Worm (Caenorhabditis elegans) whole organism, young adult: Measurements from ENCODE around the gene cct-7.

Experiments
- B0019.2 ChIP-seq: fragments of 200-800 bp; sonication (Bioruptor generic); conservative IDR thresholded peaks from 2 replicates; pipeline ENCODE4 v1.3.6; 2022; ENCODE audit warnings: missing genetic modification reagents, missing genetic modification characterization, missing compliant biosample characterization
- B0336.3 ChIP-seq: fragments of 200-800 bp; sonication (Bioruptor generic); IDR thresholded peaks from 2 replicates; pipeline ENCODE4 v1.3.6; 2022; ENCODE audit warnings: missing genetic modification characterization, missing compliant biosample characterization
- C17E4.6 ChIP-seq: fragments of 200-800 bp; sonication (Bioruptor generic); IDR thresholded peaks from 2 replicates; pipeline ENCODE4 v1.3.6; 2022; ENCODE audit warnings: missing genetic modification reagents, missing genetic modification characterization, missing compliant biosample characterization
- D2030.7 ChIP-seq: fragments of 200-800 bp; sonication (Bioruptor generic); IDR thresholded peaks from 2 replicates; pipeline ENCODE4 v1.3.6; 2022; ENCODE audit warnings: missing genetic modification reagents, missing genetic modification characterization, missing compliant biosample characterization
- F22D6.2 ChIP-seq: sonication (generic microtip); optimal IDR thresholded peaks from 2 replicates; lab custom pipeline; 2016; ENCODE audit warnings: mild to moderate bottlenecking, missing genetic modification characterization, missing compliant biosample characterization
- F33H1.4 ChIP-seq: fragments of 200-800 bp; sonication (Bioruptor generic); IDR thresholded peaks from 2 replicates; pipeline ENCODE4 v1.3.6; 2022; ENCODE audit warnings: missing genetic modification reagents, missing genetic modification characterization, missing compliant biosample characterization
- F55B11.4 ChIP-seq: sonication (generic microtip); optimal IDR thresholded peaks from 2 replicates; lab custom pipeline; 2016; ENCODE audit warnings: missing compliant biosample characterization, missing genetic modification characterization, borderline replicate concordance; ENCODE audit not compliant: insufficient read depth
- F57C9.4 ChIP-seq: sonication (generic microtip); optimal IDR thresholded peaks from 2 replicates; lab custom pipeline; 2017; ENCODE audit warnings: mild to moderate bottlenecking, missing genetic modification characterization, missing compliant biosample characterization
- K11D2.4 ChIP-seq: fragments of 200-800 bp; sonication (Bioruptor generic); IDR thresholded peaks from 2 replicates; pipeline ENCODE4 v1.3.6; 2022; ENCODE audit warnings: missing genetic modification reagents, missing genetic modification characterization, missing compliant biosample characterization
- T07F8.4 ChIP-seq: sonication (generic microtip); optimal IDR thresholded peaks from 2 replicates; lab custom pipeline; 2016; ENCODE audit warnings: mild to moderate bottlenecking, missing genetic modification characterization, moderate library complexity, missing compliant biosample characterization
- Y79H2A.3 ChIP-seq: fragments of 200-800 bp; sonication (Bioruptor generic); conservative IDR thresholded peaks from 2 replicates; pipeline ENCODE4 v1.3.6; 2022; ENCODE audit warnings: missing genetic modification reagents, missing genetic modification characterization, missing compliant biosample characterization
- Y95B8A.8 ChIP-seq: fragments of 200-800 bp; sonication (Bioruptor generic); IDR thresholded peaks from 2 replicates; pipeline ENCODE4 v1.3.6; 2022; ENCODE audit warnings: missing genetic modification reagents, missing genetic modification characterization, missing compliant biosample characterization
- ZK185.1 ChIP-seq: sonication (generic microtip); optimal IDR thresholded peaks from 2 replicates; lab custom pipeline; 2016; ENCODE audit warnings: mild to moderate bottlenecking, missing genetic modification characterization, missing compliant biosample characterization; ENCODE audit not compliant: poor library complexity, severe bottlenecking
- akir-1 ChIP-seq: fragments of 200-800 bp; sonication (Bioruptor generic); optimal IDR thresholded peaks from 2 replicates; lab custom pipeline; 2018; ENCODE audit warnings: mild to moderate bottlenecking, missing genetic modification characterization, moderate library complexity, missing compliant biosample characterization
- atf-7 ChIP-seq: sonication (generic microtip); optimal IDR thresholded peaks from 2 replicates; lab custom pipeline; 2017; ENCODE audit warnings: mild to moderate bottlenecking, missing genetic modification characterization, missing compliant biosample characterization
- attf-5 ChIP-seq: fragments of 200-800 bp; sonication (Bioruptor generic); optimal IDR thresholded peaks from 2 replicates; lab custom pipeline; 2018; ENCODE audit warnings: mild to moderate bottlenecking, missing genetic modification characterization, missing compliant biosample characterization
- ccch-3 ChIP-seq: fragments of 200-800 bp; sonication (Bioruptor generic); optimal IDR thresholded peaks from 2 replicates; lab custom pipeline; 2018; ENCODE audit warnings: mild to moderate bottlenecking, missing genetic modification characterization, missing compliant biosample characterization
- ceh-40 ChIP-seq: fragments of 200-800 bp; sonication (Bioruptor generic); IDR thresholded peaks from 2 replicates; pipeline ENCODE4 v1.3.6; 2022; ENCODE audit warnings: missing genetic modification characterization, missing compliant biosample characterization
- ceh-79 ChIP-seq: sonication (generic microtip); optimal IDR thresholded peaks from 2 replicates; lab custom pipeline; 2017; ENCODE audit warnings: mild to moderate bottlenecking, missing genetic modification characterization, missing compliant biosample characterization
- dpff-1 ChIP-seq: sonication (generic microtip); optimal IDR thresholded peaks from 2 replicates; lab custom pipeline; 2017; ENCODE audit warnings: mild to moderate bottlenecking, missing genetic modification characterization, missing compliant biosample characterization
- hlh-26 ChIP-seq: fragments of 200-800 bp; sonication (Bioruptor generic); conservative IDR thresholded peaks from 2 replicates; pipeline ENCODE4 v1.3.6; 2022; ENCODE audit warnings: missing genetic modification reagents, missing genetic modification characterization, missing compliant biosample characterization
- hmg-20 ChIP-seq: fragments of 200-800 bp; sonication (Bioruptor generic); IDR thresholded peaks from 2 replicates; pipeline ENCODE4 v1.3.6; 2022; ENCODE audit warnings: missing genetic modification reagents, missing genetic modification characterization, missing compliant biosample characterization
- hsf-1 ChIP-seq: fragments of 200-800 bp; sonication (Bioruptor generic); IDR thresholded peaks from 2 replicates; pipeline ENCODE4 v1.3.6; 2022; ENCODE audit warnings: missing genetic modification reagents, missing genetic modification characterization, missing compliant biosample characterization
- lin-40 ChIP-seq: sonication (generic microtip); optimal IDR thresholded peaks from 2 replicates; lab custom pipeline; 2016; ENCODE audit warnings: missing genetic modification characterization, mild to moderate bottlenecking, missing compliant biosample characterization, missing genotype, missing genetic modification reagents
- lin-54 ChIP-seq: fragments of 200-800 bp; sonication (Bioruptor generic); optimal IDR thresholded peaks from 2 replicates; lab custom pipeline; 2018; ENCODE audit warnings: mild to moderate bottlenecking, missing genetic modification characterization, missing compliant biosample characterization
- lsl-1 ChIP-seq: fragments of 200-800 bp; sonication (Bioruptor generic); optimal IDR thresholded peaks from 2 replicates; lab custom pipeline; 2018; ENCODE audit warnings: mild to moderate bottlenecking, missing genetic modification characterization, moderate library complexity, missing compliant biosample characterization
- madf-10 ChIP-seq: sonication (generic microtip); optimal IDR thresholded peaks from 2 replicates; lab custom pipeline; 2016; ENCODE audit warnings: mild to moderate bottlenecking, missing genetic modification characterization, missing compliant biosample characterization
- madf-3 ChIP-seq: fragments of 200-800 bp; sonication (Bioruptor generic); IDR thresholded peaks from 2 replicates; pipeline ENCODE4 v1.3.6; 2022; ENCODE audit warnings: missing genetic modification reagents, missing genetic modification characterization, missing compliant biosample characterization
- mcd-1 ChIP-seq: fragments of 200-800 bp; sonication (Bioruptor generic); IDR thresholded peaks from 2 replicates; pipeline ENCODE4 v1.3.6; 2022; ENCODE audit warnings: missing genetic modification reagents, missing genetic modification characterization, missing compliant biosample characterization
- mel-28 ChIP-seq: sonication (generic microtip); optimal IDR thresholded peaks from 2 replicates; lab custom pipeline; 2016; ENCODE audit warnings: borderline replicate concordance, mild to moderate bottlenecking, missing genetic modification characterization, missing compliant biosample characterization
- nfya-2 ChIP-seq: fragments of 200-800 bp; sonication (Bioruptor generic); IDR thresholded peaks from 2 replicates; pipeline ENCODE4 v1.3.6; 2022; ENCODE audit warnings: missing genetic modification reagents, missing genetic modification characterization, missing compliant biosample characterization
- nhr-120 ChIP-seq: fragments of 200-800 bp; sonication (Bioruptor generic); IDR thresholded peaks from 2 replicates; pipeline ENCODE4 v1.3.6; 2022; ENCODE audit warnings: missing genetic modification characterization, missing compliant biosample characterization
- nhr-27 ChIP-seq: fragments of 200-800 bp; sonication (Bioruptor generic); optimal IDR thresholded peaks from 2 replicates; lab custom pipeline; 2018; ENCODE audit warnings: mild to moderate bottlenecking, missing genetic modification characterization, moderate library complexity, missing compliant biosample characterization
- pbrm-1 ChIP-seq: fragments of 200-800 bp; sonication (Bioruptor generic); IDR thresholded peaks from 2 replicates; pipeline ENCODE4 v1.3.6; 2022; ENCODE audit warnings: missing genetic modification reagents, missing genetic modification characterization, missing compliant biosample characterization
- snpc-1.1 ChIP-seq: sonication (generic microtip); optimal IDR thresholded peaks from 2 replicates; lab custom pipeline; 2017; ENCODE audit warnings: missing genetic modification characterization, mild to moderate bottlenecking, missing compliant biosample characterization, antibody characterized with exemption, moderate library complexity, missing genotype, missing genetic modification reagents; ENCODE audit not compliant: insufficient read depth
- somi-1 ChIP-seq: fragments of 200-800 bp; sonication (Bioruptor generic); optimal IDR thresholded peaks from 2 replicates; lab custom pipeline; 2018; ENCODE audit warnings: mild to moderate bottlenecking, missing genetic modification characterization, missing compliant biosample characterization
- tbp1 ChIP-seq: fragments of 200-800 bp; sonication (Bioruptor generic); optimal IDR thresholded peaks from 2 replicates; lab custom pipeline; 2018; ENCODE audit warnings: mild to moderate bottlenecking, missing genetic modification characterization, missing compliant biosample characterization
- xnd-1 ChIP-seq: sonication (generic microtip); optimal IDR thresholded peaks from 2 replicates; lab custom pipeline; 2016; ENCODE audit warnings: missing genotype, missing genetic modification reagents, missing genetic modification characterization, missing compliant biosample characterization
- zim-3 ChIP-seq: sonication (generic microtip); optimal IDR thresholded peaks from 2 replicates; lab custom pipeline; 2017; ENCODE audit warnings: mild to moderate bottlenecking, missing genetic modification characterization, moderate library complexity, missing compliant biosample characterization
- ztf-22 ChIP-seq: fragments of 200-800 bp; sonication (Bioruptor generic); optimal IDR thresholded peaks from 2 replicates; lab custom pipeline; 2018; ENCODE audit warnings: mild to moderate bottlenecking, missing genetic modification characterization, moderate library complexity, missing compliant biosample characterization
- ztf-3 ChIP-seq: fragments of 200-800 bp; sonication (Bioruptor generic); optimal IDR thresholded peaks from 2 replicates; lab custom pipeline; 2018; ENCODE audit warnings: mild to moderate bottlenecking, missing genetic modification characterization, missing compliant biosample characterization

Gene cct-7

DNA sequence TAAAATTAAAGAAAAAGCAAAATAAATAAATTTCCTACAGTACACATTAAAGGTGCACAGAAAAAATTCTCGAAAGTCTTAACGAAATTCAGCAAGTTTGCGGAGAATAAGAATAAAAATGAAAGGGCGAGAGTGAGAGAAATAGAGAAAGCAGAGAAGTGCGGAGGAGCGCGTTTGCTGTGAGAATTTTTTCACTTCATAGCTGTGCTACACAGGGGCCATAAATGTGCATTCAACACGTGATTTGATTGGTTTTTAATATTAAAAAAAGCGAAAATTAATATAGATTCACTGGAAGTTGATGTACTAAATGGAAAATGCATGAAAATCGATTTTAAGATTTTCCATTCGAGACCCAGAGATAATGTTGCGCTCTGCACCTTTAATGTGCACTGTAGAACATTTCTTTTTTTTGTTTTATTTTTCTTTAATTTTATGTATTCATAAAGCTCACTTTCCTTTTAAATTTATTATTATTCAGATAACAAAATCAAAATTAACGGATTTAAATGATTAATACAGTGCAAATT, 46.0 kb downstream of the cct-7 start, which contains the start of gene Y32G9A.2 (continued):
- TF ChIP-seq lin-40, result no peak
- TF ChIP-seq F33H1.4 (GFP tag; lab: Robert Waterston, UW), result peak; percentile 76
- no peak for TF ChIP-seq hsf-1
- TF ChIP-seq mcd-1 (GFP tag; lab: Robert Waterston, UW), result peak; percentile 94
- no peak for TF ChIP-seq zim-3
- no peak for TF ChIP-seq ztf-22 (GFP tag; lab: Kevin White, UChicago)
- TF ChIP-seq nhr-120, result no peak
- peak; percentile 84 for TF ChIP-seq lsl-1
- no peak for TF ChIP-seq B0019.2
- no peak for TF ChIP-seq pbrm-1
- TF ChIP-seq mel-28 (tag; lab: Kevin White, UChicago), result no peak
- no peak for TF ChIP-seq F57C9.4
- TF ChIP-seq akir-1, result no peak
- no peak for TF ChIP-seq Y95B8A.8 (GFP tag; lab: Robert Waterston, UW)
- TF ChIP-seq tbp1, result no peak
- peak; percentile 66 for TF ChIP-seq xnd-1 (tag; lab: Kevin White, UChicago)
- no peak for TF ChIP-seq T07F8.4 (tag; lab: Kevin White, UChicago)
- no peak for TF ChIP-seq dpff-1 (tag; lab: Kevin White, UChicago)
- no peak for TF ChIP-seq Y79H2A.3 (GFP tag; lab: Robert Waterston, UW)
- TF ChIP-seq snpc-1.1 (tag; lab: Kevin White, UChicago), result no peak
- TF ChIP-seq ztf-3 (GFP tag; lab: Kevin White, UChicago), result no peak
- TF ChIP-seq ceh-40 (GFP tag; lab: Robert Waterston, UW), result no peak
- no peak for TF ChIP-seq B0336.3 (GFP tag; lab: Robert Waterston, UW)
- TF ChIP-seq hlh-26 (GFP tag; lab: Robert Waterston, UW), result no peak

DNA sequence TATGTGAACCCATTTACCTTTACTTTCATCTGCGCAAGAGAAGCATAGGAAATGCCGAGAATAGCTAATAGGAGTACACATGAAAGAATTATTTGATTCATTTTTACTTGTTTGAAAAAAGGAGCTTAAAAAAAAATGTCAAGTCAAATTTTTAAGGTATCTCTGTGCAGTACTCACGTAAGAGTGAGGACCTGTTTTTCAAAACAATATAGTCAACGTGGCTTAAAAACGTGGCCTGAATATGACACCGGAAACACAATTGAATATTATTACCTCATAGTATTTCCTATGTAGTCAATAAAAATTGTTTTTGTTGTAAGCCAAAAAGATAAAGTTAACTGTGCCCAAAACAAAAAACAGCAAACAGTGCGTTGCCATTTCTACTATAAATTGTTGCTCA, 48.1 kb downstream of the cct-7 start, which contains the start of gene Y32G9A.12:
Y32G9A.12 (minus strand) TSS at position 101 of the 400 bp plus-strand sequence.
- TF ChIP-seq nhr-27 (tag; lab: Kevin White, UChicago), result no peak
- TF ChIP-seq F55B11.4 (tag; lab: Kevin White, UChicago), result no peak
- TF ChIP-seq D2030.7, result no peak
- no peak for TF ChIP-seq nfya-2 (GFP tag; lab: Robert Waterston, UW)
- TF ChIP-seq, all 124 proteins: peak for 0

DNA sequence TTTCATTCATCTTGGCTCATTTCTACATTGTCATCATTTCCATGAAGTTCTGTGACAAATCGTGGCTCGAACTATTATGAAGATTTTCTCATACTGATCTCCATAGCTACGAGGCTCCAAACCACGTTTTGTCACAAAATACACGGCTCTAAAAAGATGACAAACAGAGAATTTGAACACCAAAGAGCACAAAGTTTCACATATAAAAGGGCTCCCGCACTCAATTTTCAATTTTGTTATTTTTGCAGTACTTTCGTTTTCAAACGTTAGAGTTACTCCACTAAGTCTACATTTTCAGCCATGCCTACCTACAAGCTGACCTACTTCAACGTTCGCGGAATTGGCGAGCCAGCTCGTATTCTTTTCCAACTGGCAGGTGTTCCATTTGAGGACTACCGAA, 49.3 kb downstream of the cct-7 start, which contains the start of gene gst-37:
gst-37 (plus strand) TSS at position 301 of the 400 bp plus-strand sequence.
- TF ChIP-seq hmg-20 (GFP tag; lab: Robert Waterston, UW), result no peak
- TF ChIP-seq somi-1, result no peak
- TF ChIP-seq zim-3, result no peak
- no peak for TF ChIP-seq mel-28 (tag; lab: Kevin White, UChicago)
- no peak for TF ChIP-seq B0019.2
- no peak for TF ChIP-seq nhr-27 (tag; lab: Kevin White, UChicago)
- no peak for TF ChIP-seq atf-7 (tag; lab: Kevin White, UChicago)
- TF ChIP-seq attf-5, result no peak
- no peak for TF ChIP-seq Y95B8A.8 (GFP tag; lab: Robert Waterston, UW)
- no peak for TF ChIP-seq ceh-40 (GFP tag; lab: Robert Waterston, UW)
- no peak for TF ChIP-seq ceh-79 (tag; lab: Kevin White, UChicago)
- TF ChIP-seq mcd-1 (GFP tag; lab: Robert Waterston, UW), result no peak
- no peak for TF ChIP-seq K11D2.4 (GFP tag; lab: Robert Waterston, UW)
- TF ChIP-seq ccch-3 (GFP tag; lab: Kevin White, UChicago), result no peak
- no peak for TF ChIP-seq ZK185.1
- no peak for TF ChIP-seq madf-3 (GFP tag; lab: Robert Waterston, UW)
- TF ChIP-seq madf-10 (tag; lab: Kevin White, UChicago), result no peak
- no peak for TF ChIP-seq lin-54 (GFP tag; lab: Kevin White, UChicago)
- TF ChIP-seq C17E4.6 (GFP tag; lab: Robert Waterston, UW), result no peak
- no peak for TF ChIP-seq F22D6.2 (tag; lab: Kevin White, UChicago)
